Worm (Caenorhabditis elegans): ENCODE measurements around the gene C18E9.9.
A peak's percentile ranks its signal among the peaks of the same experiment; 100 is the strongest.

The C18E9.9 gene

ce11 chrII:8996064-8996463, 6.7 kb upstream of the C18E9.9 start, which contains the start of gene ndub-2:
Gene ndub-2, plus strand, starts transcription at chrII:8996364.
- no peak for TF ChIP-seq F13H6.1 (tag; optimal IDR thresholded peaks at IDR 0.05)
- no peak for TF ChIP-seq Y55F3AM.14 (GFP tag; optimal IDR thresholded peaks at IDR 0.05)
- no peak for TF ChIP-seq ama-1 (optimal IDR thresholded peaks at IDR 0.05)
- TF ChIP-seq ztf-4 (tag; optimal IDR thresholded peaks at IDR 0.05) = no peak
- no peak for TF ChIP-seq nhr-23 (tag; optimal IDR thresholded peaks at IDR 0.05)
- TF ChIP-seq unc-39 (tag; optimal IDR thresholded peaks at IDR 0.05) = no peak
- no peak for TF ChIP-seq peb-1 (tag; optimal IDR thresholded peaks at IDR 0.05)
- no peak for TF ChIP-seq elt-1 (tag; optimal IDR thresholded peaks at IDR 0.05)
- TF ChIP-seq mab-5 (tag; optimal IDR thresholded peaks at IDR 0.05) = no peak
- TF ChIP-seq zag-1 (tag; optimal IDR thresholded peaks at IDR 0.05) = no peak
- no peak for TF ChIP-seq lsy-2 (tag; optimal IDR thresholded peaks at IDR 0.05)
- no peak for TF ChIP-seq mdl-1 (tag; optimal IDR thresholded peaks at IDR 0.05)

DNA sequence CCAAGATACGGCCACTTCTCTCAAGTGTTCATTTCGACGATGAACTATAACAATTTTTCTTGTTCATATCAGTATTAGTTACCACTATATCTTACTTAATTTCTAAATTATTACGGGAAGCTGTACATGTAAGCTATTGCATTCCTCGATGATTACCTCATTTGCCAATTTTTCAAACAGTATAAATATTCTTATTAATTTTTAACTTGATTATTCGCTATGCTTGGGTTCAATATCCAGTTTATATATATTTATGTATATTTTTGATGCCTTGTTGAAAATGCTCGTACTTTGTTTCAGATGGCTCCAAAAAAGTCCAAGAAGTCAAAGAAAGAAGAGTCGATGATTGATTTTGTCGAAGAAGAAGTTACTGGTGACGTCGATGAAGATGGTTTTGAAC, 5.0 kb upstream of the C18E9.9 start, which contains the start of gene F44G4.1:
Gene F44G4.1, plus strand, starts transcription at position 301 of the 400 bp plus-strand sequence.
- TF ChIP-seq aly-2 (tag; optimal IDR thresholded peaks at IDR 0.05) (no peak), nhr-11 (tag; optimal IDR thresholded peaks at IDR 0.05) (no peak), dmd-4 (tag; optimal IDR thresholded peaks at IDR 0.05) (no peak), sem-4 (tag; optimal IDR thresholded peaks at IDR 0.05) (no peak), crh-2 (tag; optimal IDR thresholded peaks at IDR 0.05) (no peak), ztf-4 (tag; optimal IDR thresholded peaks at IDR 0.05) (no peak), ZK546.5 (tag; optimal IDR thresholded peaks at IDR 0.05) (no peak), unc-62 (GFP tag; optimal IDR thresholded peaks at IDR 0.05) (no peak), gmeb-1 (tag; optimal IDR thresholded peaks at IDR 0.05) (no peak), nhr-237 (tag; optimal IDR thresholded peaks at IDR 0.05) (no peak), nhr-23 (tag; optimal IDR thresholded peaks at IDR 0.05) (no peak), nhr-25 (tag; optimal IDR thresholded peaks at IDR 0.05) (no peak), nhr-6 (tag; optimal IDR thresholded peaks at IDR 0.05) (no peak), snpc-4 (tag; optimal IDR thresholded peaks at IDR 0.05) (no peak), elt-1 (tag; optimal IDR thresholded peaks at IDR 0.05) (no peak), lin-39 (tag; optimal IDR thresholded peaks at IDR 0.05) (no peak), egl-27 (tag; optimal IDR thresholded peaks at IDR 0.05) (no peak)

DNA sequence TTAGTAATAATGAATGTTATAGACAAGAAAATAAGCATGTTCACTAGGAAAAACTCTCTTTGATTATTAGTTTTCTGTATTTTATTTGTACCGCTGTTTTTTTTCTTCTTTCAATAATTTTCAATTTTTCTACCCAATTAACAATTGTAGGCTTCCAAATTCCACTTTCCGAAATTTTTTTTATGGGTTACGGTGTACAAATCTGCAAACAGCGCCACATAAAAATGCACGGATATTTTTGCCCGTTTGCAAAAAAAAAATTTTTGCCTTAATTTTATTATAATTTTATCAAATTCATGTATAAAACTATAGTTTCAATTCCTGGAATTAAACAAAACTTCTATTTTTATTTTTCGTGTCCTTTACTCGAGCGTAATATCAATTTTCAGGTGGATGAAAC, 3.4 kb upstream of the C18E9.9 start, which contains the start of gene ooc-5:
Gene ooc-5, plus strand, starts transcription at position 381 of the 400 bp plus-strand sequence.
- peak; percentile 52 for TF ChIP-seq unc-55 (GFP tag; optimal IDR thresholded peaks at IDR 0.05)
- TF ChIP-seq C34F6.9 (tag; optimal IDR thresholded peaks at IDR 0.05) = peak; percentile 18
- peak; percentile 33 to 96 for TF ChIP-seq lsy-2 (tag; optimal IDR thresholded peaks at IDR 0.05)
- no peak for TF ChIP-seq lin-39 (tag; optimal IDR thresholded peaks at IDR 0.05)

ce11 chrII:8991602-8992001, 2.3 kb upstream of the C18E9.9 start:
- TF ChIP-seq ztf-11 (tag; optimal IDR thresholded peaks at IDR 0.05) (no peak), fos-1 (tag; optimal IDR thresholded peaks at IDR 0.05) (peak; percentile 91)

- TF ChIP-seq nhr-237 (tag; optimal IDR thresholded peaks at IDR 0.05) = no peak
- no peak for TF ChIP-seq unc-62 (GFP tag; optimal IDR thresholded peaks at IDR 0.05)
- TF ChIP-seq unc-55 (GFP tag; optimal IDR thresholded peaks at IDR 0.05) = no peak
- no peak for TF ChIP-seq ceh-16 (tag; optimal IDR thresholded peaks at IDR 0.05)
- TF ChIP-seq mdl-1 (tag; optimal IDR thresholded peaks at IDR 0.05) = no peak
- no peak for TF ChIP-seq gmeb-1 (tag; optimal IDR thresholded peaks at IDR 0.05)
- TF ChIP-seq nhr-25 (tag; optimal IDR thresholded peaks at IDR 0.05) = no peak
- TF ChIP-seq zag-1 (tag; optimal IDR thresholded peaks at IDR 0.05) = no peak
- TF ChIP-seq nhr-12 (tag; optimal IDR thresholded peaks at IDR 0.05) = no peak
- TF ChIP-seq peb-1 (tag; optimal IDR thresholded peaks at IDR 0.05) = no peak
- no peak for TF ChIP-seq nhr-11 (tag; optimal IDR thresholded peaks at IDR 0.05)
- TF ChIP-seq ztf-4 (tag; optimal IDR thresholded peaks at IDR 0.05) = no peak
- no peak for TF ChIP-seq dmd-4 (tag; optimal IDR thresholded peaks at IDR 0.05)
- no peak for TF ChIP-seq lsy-2 (tag; optimal IDR thresholded peaks at IDR 0.05)
- TF ChIP-seq aly-2 (tag; optimal IDR thresholded peaks at IDR 0.05) = no peak
- TF ChIP-seq crh-2 (tag; optimal IDR thresholded peaks at IDR 0.05) = no peak
Observed at ce11 chrII:8990267-8990666, 923 bp upstream of the C18E9.9 start.

ce11 chrII:8987962-8988361, 1.4 kb downstream of the C18E9.9 start, which contains the start of gene C18E9.8:
Gene C18E9.8, minus strand, starts transcription at chrII:8988062.
- TF ChIP-seq dmd-4 (tag; optimal IDR thresholded peaks at IDR 0.05) (no peak), nhr-129 (tag; optimal IDR thresholded peaks at IDR 0.05) (peak; percentile 7)

Measured in whole organism, L2 larva.